Worm (Caenorhabditis elegans): ENCODE results near the gene hpo-36.
A peak's percentile ranks its signal among the peaks of the same experiment; 100 is the strongest.

Gene hpo-36

DNA sequence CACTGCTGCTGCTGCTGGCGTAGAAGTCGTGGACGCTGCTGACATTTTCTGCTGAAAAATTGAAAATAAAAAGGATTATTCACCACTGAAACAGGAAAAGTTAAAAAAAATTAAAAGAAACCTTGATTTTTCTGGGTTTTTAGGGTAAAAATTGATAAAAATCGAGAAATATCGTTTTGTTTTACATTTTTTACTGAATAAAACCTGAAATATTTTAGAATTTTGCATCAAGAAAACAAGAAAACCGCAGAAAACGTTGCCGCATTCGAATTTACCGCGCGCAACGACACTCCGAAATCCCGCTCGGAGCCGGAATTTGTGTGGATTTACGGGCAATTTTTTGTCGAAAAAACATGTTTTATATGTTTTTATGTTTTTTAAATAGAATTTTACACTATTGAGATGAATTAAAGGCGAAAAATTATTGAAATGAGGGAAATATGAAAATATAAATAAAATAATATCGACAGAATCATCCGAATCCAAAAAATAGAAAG lies 20.3 kb upstream of the hpo-36 start, which contains the start of gene chk-1:
TSS of gene chk-1 (minus strand) at position 51 of the 497 bp plus-strand sequence.
- no peak for TF ChIP-seq hmg-11 (tag; optimal IDR thresholded peaks at IDR 0.05)
- TF ChIP-seq lin-39 (tag; optimal IDR thresholded peaks at IDR 0.05): peak; percentile 15
- peak; percentile 37 for TF ChIP-seq nhr-25 (tag; optimal IDR thresholded peaks at IDR 0.05)
- peak; percentile 59 for TF ChIP-seq snpc-4 (tag; optimal IDR thresholded peaks at IDR 0.05)
- TF ChIP-seq ceh-16 (tag; optimal IDR thresholded peaks at IDR 0.05): no peak
- peak; percentile 15 for TF ChIP-seq fkh-10 (GFP tag; optimal IDR thresholded peaks at IDR 0.05)
- peak; percentile 96 for TF ChIP-seq R02D3.7 (tag; optimal IDR thresholded peaks at IDR 0.05)
- no peak for TF ChIP-seq ceh-9 (tag; optimal IDR thresholded peaks at IDR 0.05)
- TF ChIP-seq nhr-23 (tag; optimal IDR thresholded peaks at IDR 0.05): peak; percentile 70
- TF ChIP-seq lin-15B (tag; optimal IDR thresholded peaks at IDR 0.05): peak; percentile 83
- TF ChIP-seq egl-5 (tag; optimal IDR thresholded peaks at IDR 0.05): peak; percentile 56
- peak; percentile 30 for TF ChIP-seq pqm-1 (tag; optimal IDR thresholded peaks at IDR 0.05)

DNA sequence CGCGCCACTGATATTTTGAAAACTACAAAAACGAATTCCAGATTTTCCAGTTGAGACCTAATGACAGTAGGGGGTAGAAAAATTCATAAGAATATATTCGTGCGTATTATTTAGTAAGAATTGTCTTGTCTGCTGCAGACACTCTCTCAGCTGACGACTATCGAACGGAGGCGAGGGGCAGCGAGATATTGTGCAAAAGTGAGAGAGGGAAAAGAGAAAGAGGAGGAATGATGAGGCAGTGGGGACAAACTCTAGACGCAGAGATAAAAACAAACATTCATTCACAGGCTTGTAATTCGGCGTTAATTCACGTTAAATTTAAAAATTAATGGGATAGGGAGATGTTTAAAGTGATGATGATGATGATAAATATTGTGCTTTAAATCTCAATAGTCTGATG lies 17.7 kb upstream of the hpo-36 start, which contains the start of gene gid-7:
TSS of gene gid-7 (minus strand) at position 188 of the 400 bp plus-strand sequence.
- TF ChIP-seq nfya-1 (tag; optimal IDR thresholded peaks at IDR 0.05; ENCODE audit: insufficient read depth) (peak; percentile 57), jun-1 (tag; optimal IDR thresholded peaks at IDR 0.05) (no peak), tbx-2 (tag; optimal IDR thresholded peaks at IDR 0.05) (no peak), nhr-11 (tag; optimal IDR thresholded peaks at IDR 0.05) (no peak), nhr-25 (tag; optimal IDR thresholded peaks at IDR 0.05) (no peak), ztf-11 (tag; optimal IDR thresholded peaks at IDR 0.05) (no peak), snpc-4 (tag; optimal IDR thresholded peaks at IDR 0.05) (peak; percentile 71), egl-5 (tag; optimal IDR thresholded peaks at IDR 0.05) (no peak), mdl-1 (tag; optimal IDR thresholded peaks at IDR 0.05) (no peak), ceh-16 (tag; optimal IDR thresholded peaks at IDR 0.05) (no peak), unc-39 (tag; optimal IDR thresholded peaks at IDR 0.05) (no peak), unc-62 (GFP tag; optimal IDR thresholded peaks at IDR 0.05) (no peak), nhr-76 (tag; optimal IDR thresholded peaks at IDR 0.05) (no peak), elt-3 (tag; optimal IDR thresholded peaks at IDR 0.05) (no peak), R02D3.7 (tag; optimal IDR thresholded peaks at IDR 0.05) (peak; percentile 68), ceh-9 (tag; optimal IDR thresholded peaks at IDR 0.05) (no peak), lsy-12 (tag; optimal IDR thresholded peaks at IDR 0.05) (no peak), elt-2 (tag; optimal IDR thresholded peaks at IDR 0.05) (peak; percentile 26), pha-4 (tag; optimal IDR thresholded peaks at IDR 0.05) (peak; percentile 50), ceh-28 (tag; optimal IDR thresholded peaks at IDR 0.05) (peak; percentile 3), ama-1 (optimal IDR thresholded peaks at IDR 0.05) (no peak), skn-1 (tag; optimal IDR thresholded peaks at IDR 0.05) (peak; percentile 7), hmg-11 (tag; optimal IDR thresholded peaks at IDR 0.05) (peak; percentile 64), pqm-1 (tag; optimal IDR thresholded peaks at IDR 0.05) (no peak), egl-27 (tag; optimal IDR thresholded peaks at IDR 0.05) (no peak)

DNA sequence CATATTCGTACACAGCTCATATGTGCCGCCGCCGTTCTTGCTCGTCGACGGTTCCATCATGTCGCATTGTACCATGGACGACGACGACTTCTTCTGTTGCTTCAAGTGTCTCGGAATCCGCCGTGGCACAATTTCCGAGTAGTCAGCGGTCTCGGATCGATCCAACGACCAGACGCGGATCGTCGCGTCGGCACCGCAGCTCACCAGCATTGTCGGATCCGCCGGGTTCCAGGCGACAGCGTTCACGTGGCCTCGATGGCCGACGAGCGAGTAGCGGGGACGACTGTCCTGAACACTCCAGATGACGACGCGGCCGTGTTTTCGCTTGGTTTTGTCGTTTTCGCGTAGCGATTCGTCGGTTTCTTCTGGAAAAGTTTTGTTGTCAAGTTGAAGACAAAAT lies 11.1 kb upstream of the hpo-36 start:
- no peak for TF ChIP-seq egl-27 (tag; optimal IDR thresholded peaks at IDR 0.05)
- TF ChIP-seq nhr-76 (tag; optimal IDR thresholded peaks at IDR 0.05): no peak
- TF ChIP-seq egl-5 (tag; optimal IDR thresholded peaks at IDR 0.05): no peak
- no peak for TF ChIP-seq ztf-11 (tag; optimal IDR thresholded peaks at IDR 0.05)
- TF ChIP-seq daf-12 (tag; optimal IDR thresholded peaks at IDR 0.05): no peak
- no peak for TF ChIP-seq nfya-1 (tag; optimal IDR thresholded peaks at IDR 0.05; ENCODE audit: insufficient read depth)
- TF ChIP-seq ztf-4 (tag; optimal IDR thresholded peaks at IDR 0.05): no peak
- TF ChIP-seq hmg-11 (tag; optimal IDR thresholded peaks at IDR 0.05): no peak
- no peak for TF ChIP-seq mml-1 (tag; optimal IDR thresholded peaks at IDR 0.05)
- TF ChIP-seq nhr-11 (tag; optimal IDR thresholded peaks at IDR 0.05): no peak

DNA sequence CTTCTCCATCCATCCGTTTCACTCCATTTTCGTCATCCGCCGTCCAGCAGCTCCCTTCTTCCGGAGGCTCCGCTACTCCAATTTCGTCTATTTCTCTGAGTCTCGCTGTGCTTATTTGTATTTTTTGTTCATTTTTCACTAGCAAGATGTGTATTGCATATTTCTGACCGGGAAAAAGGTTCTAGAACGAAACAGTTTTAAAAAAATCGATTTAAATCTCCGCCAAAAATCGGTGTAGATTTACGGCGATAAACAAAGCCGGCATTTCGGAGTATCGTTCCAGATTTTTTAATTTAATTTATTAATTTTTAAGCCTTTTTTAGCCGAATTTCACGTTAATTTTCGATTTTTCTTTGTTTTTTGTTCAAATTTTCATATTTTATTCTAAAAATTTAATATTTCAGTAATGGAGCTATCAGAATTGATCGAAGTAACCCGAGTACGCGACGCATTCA lies 4.0 kb upstream of the hpo-36 start, which contains the start of gene mtm-9:
TSS of gene mtm-9 (plus strand) at position 405 of the 455 bp plus-strand sequence.
- TF ChIP-seq ceh-82 (tag; optimal IDR thresholded peaks at IDR 0.05) (no peak), lin-39 (tag; optimal IDR thresholded peaks at IDR 0.05) (no peak), nhr-12 (tag; optimal IDR thresholded peaks at IDR 0.05) (no peak), hmg-11 (tag; optimal IDR thresholded peaks at IDR 0.05) (no peak), mml-1 (tag; optimal IDR thresholded peaks at IDR 0.05) (no peak), nhr-67 (tag; optimal IDR thresholded peaks at IDR 0.05) (no peak), egl-5 (tag; optimal IDR thresholded peaks at IDR 0.05) (no peak), fkh-10 (GFP tag; optimal IDR thresholded peaks at IDR 0.05) (no peak), daf-12 (tag; optimal IDR thresholded peaks at IDR 0.05) (no peak), nfya-1 (tag; optimal IDR thresholded peaks at IDR 0.05; ENCODE audit: insufficient read depth) (peak; percentile 62), aly-2 (tag; optimal IDR thresholded peaks at IDR 0.05) (no peak), jun-1 (tag; optimal IDR thresholded peaks at IDR 0.05) (peak; percentile 6), ZK546.5 (tag; optimal IDR thresholded peaks at IDR 0.05) (no peak), nhr-77 (tag; optimal IDR thresholded peaks at IDR 0.05) (no peak), R02D3.7 (tag; optimal IDR thresholded peaks at IDR 0.05) (peak; percentile 96), tbx-2 (tag; optimal IDR thresholded peaks at IDR 0.05) (no peak), nhr-43 (tag; optimal IDR thresholded peaks at IDR 0.05; ENCODE audit: poor library complexity, severe bottlenecking) (no peak), lin-15B (tag; optimal IDR thresholded peaks at IDR 0.05) (peak; percentile 53), pqm-1 (tag; optimal IDR thresholded peaks at IDR 0.05) (no peak), nhr-76 (tag; optimal IDR thresholded peaks at IDR 0.05) (no peak), ceh-9 (tag; optimal IDR thresholded peaks at IDR 0.05) (no peak), skn-1 (tag; optimal IDR thresholded peaks at IDR 0.05) (peak; percentile 18), nhr-28 (tag; optimal IDR thresholded peaks at IDR 0.05) (no peak), egl-27 (tag; optimal IDR thresholded peaks at IDR 0.05) (no peak), mdl-1 (tag; optimal IDR thresholded peaks at IDR 0.05) (no peak), ceh-16 (tag; optimal IDR thresholded peaks at IDR 0.05) (no peak), elt-2 (tag; optimal IDR thresholded peaks at IDR 0.05) (no peak), elt-1 (tag; optimal IDR thresholded peaks at IDR 0.05) (no peak), snpc-4 (tag; optimal IDR thresholded peaks at IDR 0.05) (peak; percentile 33), nhr-25 (tag; optimal IDR thresholded peaks at IDR 0.05) (no peak), ztf-11 (tag; optimal IDR thresholded peaks at IDR 0.05) (no peak), fkh-2 (tag; optimal IDR thresholded peaks at IDR 0.05) (no peak)
